Worm (Caenorhabditis elegans): ENCODE data around the gene zchc-1A.

zchc-1A gene

DNA sequence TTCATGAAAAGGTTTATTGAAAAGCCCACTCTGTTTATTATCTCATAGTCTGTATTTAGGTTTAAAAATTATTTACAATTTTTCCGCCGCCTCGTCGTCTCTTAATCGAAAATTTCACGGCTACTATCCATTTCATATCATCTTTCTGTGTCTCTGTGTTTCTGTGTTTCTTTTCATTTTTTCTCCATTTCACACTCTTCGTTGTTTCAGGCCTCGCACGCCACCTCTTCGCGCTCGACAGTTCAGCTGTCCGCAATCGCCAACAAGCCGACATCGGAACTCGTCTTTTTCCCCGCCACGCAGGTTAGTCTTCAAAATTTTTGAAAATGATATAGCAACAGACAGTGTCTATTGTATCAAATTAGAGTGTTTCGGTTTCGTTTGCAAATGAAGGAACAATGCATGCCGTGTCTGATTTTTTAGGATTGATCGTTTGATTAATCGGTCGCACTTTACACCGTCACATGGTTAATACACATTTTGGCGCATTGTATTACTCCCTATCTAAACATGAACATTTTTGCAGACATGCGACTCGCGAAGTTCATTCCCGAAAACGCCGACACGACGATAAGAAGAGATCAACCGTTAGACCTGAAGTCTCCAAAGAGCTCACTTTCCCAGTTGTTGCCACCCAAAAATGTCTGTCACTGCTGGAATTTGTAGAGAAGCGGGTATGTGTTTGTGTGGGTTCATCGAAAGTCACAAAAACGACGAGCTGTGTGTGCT, 36.9 kb downstream of the zchc-1A start:
- TF ChIP-seq ref-1 (GFP tag; conservative IDR thresholded peaks at IDR 0.05) (no peak), med-1 (GFP tag; optimal IDR thresholded peaks at IDR 0.05; ENCODE audit: insufficient read depth) (no peak), T22C8.4 (GFP tag; IDR thresholded peaks at IDR 0.05) (no peak), cog-1 (tag; optimal IDR thresholded peaks at IDR 0.05) (no peak), ztf-23 (GFP tag; IDR thresholded peaks at IDR 0.05) (no peak), flt-1 (GFP tag; IDR thresholded peaks at IDR 0.05) (no peak)

DNA sequence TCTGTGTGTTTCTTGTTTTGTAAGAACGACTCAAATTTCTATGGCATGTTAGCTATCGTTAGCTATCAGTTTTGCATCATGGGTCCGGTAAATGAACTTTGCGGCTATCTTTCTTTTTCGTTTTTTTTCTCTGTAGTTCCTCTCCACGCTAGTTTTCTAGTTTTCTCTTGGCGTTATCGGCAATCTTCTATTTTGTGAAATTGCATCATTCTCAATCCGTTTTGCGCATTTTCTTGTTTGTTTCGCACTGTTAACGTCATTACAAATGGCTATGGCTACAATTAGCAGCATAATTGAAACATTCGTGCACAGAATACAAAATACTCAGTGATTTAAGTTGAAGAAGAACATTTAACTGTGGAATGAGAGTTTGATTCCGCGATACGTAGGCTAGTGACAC, 38.9 kb downstream of the zchc-1A start:
- TF ChIP-seq klf-2 (GFP tag; conservative IDR thresholded peaks at IDR 0.05) (no peak), cog-1 (tag; optimal IDR thresholded peaks at IDR 0.05) (no peak), med-1 (GFP tag; optimal IDR thresholded peaks at IDR 0.05; ENCODE audit: insufficient read depth) (no peak), T22C8.4 (GFP tag; IDR thresholded peaks at IDR 0.05) (no peak), flt-1 (GFP tag; IDR thresholded peaks at IDR 0.05) (no peak), ztf-29 (GFP tag; IDR thresholded peaks at IDR 0.05) (no peak), tab-1 (GFP tag; IDR thresholded peaks at IDR 0.05) (no peak), ztf-23 (GFP tag; IDR thresholded peaks at IDR 0.05) (no peak), ref-1 (GFP tag; conservative IDR thresholded peaks at IDR 0.05) (no peak)

DNA sequence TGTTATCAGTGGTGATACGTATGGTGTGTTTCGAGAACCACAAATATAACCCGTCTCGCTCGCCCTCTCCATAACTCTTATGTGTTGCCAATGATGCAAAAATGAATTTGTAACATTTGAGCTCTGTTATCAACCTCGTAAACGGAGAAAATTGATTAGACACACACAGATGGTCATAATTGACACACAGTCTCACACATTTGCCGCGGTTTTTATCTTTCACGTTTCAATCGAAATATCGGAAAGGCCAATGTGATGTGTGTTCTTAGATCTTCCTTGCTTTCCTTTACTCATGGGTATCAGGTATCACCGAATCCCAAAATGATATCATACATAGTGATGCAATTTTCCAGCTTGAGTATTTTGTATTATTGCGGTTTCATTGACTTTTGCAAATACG, 39.4 kb downstream of the zchc-1A start:
- TF ChIP-seq ref-1 (GFP tag; conservative IDR thresholded peaks at IDR 0.05): no peak
- no peak for TF ChIP-seq cog-1 (tag; optimal IDR thresholded peaks at IDR 0.05)
- no peak for TF ChIP-seq ztf-23 (GFP tag; IDR thresholded peaks at IDR 0.05)
- no peak for TF ChIP-seq klf-2 (GFP tag; conservative IDR thresholded peaks at IDR 0.05)
- TF ChIP-seq med-1 (GFP tag; optimal IDR thresholded peaks at IDR 0.05; ENCODE audit: insufficient read depth): no peak
- no peak for TF ChIP-seq tab-1 (GFP tag; IDR thresholded peaks at IDR 0.05)
- TF ChIP-seq ztf-29 (GFP tag; IDR thresholded peaks at IDR 0.05): no peak
- TF ChIP-seq T22C8.4 (GFP tag; IDR thresholded peaks at IDR 0.05): no peak
- TF ChIP-seq flt-1 (GFP tag; IDR thresholded peaks at IDR 0.05): no peak

DNA sequence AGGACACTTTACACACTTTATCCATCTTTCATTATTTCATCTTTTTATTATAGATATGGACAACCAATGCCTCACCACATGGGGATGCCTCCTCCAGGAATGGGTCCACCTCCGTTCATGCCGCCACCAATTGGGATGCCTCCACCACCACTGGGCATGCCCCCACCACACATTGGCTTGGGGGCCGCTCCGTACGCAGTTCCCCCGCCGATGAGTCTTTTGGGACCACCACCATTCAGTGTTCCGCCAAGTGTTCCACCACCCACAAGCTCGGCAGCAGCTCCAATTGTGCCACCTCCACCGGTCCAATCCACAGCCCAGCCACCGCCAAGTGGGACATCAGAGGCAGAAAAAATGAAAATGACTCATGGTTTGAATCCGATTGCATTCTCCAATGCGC, 40.6 kb downstream of the zchc-1A start:
- TF ChIP-seq ztf-29 (GFP tag; IDR thresholded peaks at IDR 0.05) (no peak), ztf-23 (GFP tag; IDR thresholded peaks at IDR 0.05) (0 out of 2 replicates have a peak, but pooled peaks have one; percentile 44), T22C8.4 (GFP tag; IDR thresholded peaks at IDR 0.05) (no peak)

DNA sequence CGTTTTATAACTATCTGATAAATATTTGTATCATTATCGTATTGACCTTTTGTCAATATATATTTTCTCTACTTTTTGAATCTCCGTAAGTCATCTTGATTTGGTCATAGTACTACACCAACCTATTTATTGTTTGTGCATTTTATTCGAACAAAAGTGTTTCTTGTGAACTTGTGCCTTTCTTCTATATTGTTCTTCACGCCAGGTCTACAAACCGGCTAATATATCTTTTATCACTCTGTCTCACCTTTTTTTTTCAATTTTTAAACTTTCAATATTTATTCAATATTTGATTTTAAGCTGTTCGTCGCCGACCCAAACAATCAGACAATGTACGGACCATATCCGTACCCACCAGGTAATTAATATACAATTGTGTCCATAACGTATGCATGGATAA, 41.9 kb downstream of the zchc-1A start, which contains the start of gene hrpa-2:
Gene hrpa-2, plus strand, starts transcription at position 301 of the 400 bp plus-strand sequence.
- TF ChIP-seq med-1 (GFP tag; optimal IDR thresholded peaks at IDR 0.05; ENCODE audit: insufficient read depth) (no peak), ztf-23 (GFP tag; IDR thresholded peaks at IDR 0.05) (no peak), tab-1 (GFP tag; IDR thresholded peaks at IDR 0.05) (no peak), cog-1 (tag; optimal IDR thresholded peaks at IDR 0.05) (no peak), T22C8.4 (GFP tag; IDR thresholded peaks at IDR 0.05) (no peak)

DNA sequence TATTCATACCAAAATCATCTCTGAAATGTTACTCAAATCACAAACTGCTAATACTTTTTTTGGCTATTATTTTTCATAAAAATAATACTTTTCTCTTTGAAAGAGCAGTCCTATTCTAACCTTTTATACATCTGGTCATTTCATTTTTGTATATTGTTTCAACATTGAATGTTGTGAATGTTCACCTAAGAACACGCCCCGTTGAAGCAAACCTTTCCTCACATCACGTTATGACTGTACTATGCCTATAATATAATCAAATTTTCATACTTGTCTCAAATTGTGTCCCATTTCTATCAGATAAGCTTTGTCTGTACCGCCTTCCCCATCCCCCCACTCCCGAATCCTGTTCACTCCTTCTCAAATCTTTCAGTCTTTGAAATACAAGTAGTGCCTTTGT, 44.2 kb downstream of the zchc-1A start:
- TF ChIP-seq tab-1 (GFP tag; IDR thresholded peaks at IDR 0.05) (no peak), T22C8.4 (GFP tag; IDR thresholded peaks at IDR 0.05) (no peak), ztf-23 (GFP tag; IDR thresholded peaks at IDR 0.05) (no peak), ref-1 (GFP tag; conservative IDR thresholded peaks at IDR 0.05) (no peak), ztf-29 (GFP tag; IDR thresholded peaks at IDR 0.05) (no peak), med-1 (GFP tag; optimal IDR thresholded peaks at IDR 0.05; ENCODE audit: insufficient read depth) (no peak), cog-1 (tag; optimal IDR thresholded peaks at IDR 0.05) (no peak)

DNA sequence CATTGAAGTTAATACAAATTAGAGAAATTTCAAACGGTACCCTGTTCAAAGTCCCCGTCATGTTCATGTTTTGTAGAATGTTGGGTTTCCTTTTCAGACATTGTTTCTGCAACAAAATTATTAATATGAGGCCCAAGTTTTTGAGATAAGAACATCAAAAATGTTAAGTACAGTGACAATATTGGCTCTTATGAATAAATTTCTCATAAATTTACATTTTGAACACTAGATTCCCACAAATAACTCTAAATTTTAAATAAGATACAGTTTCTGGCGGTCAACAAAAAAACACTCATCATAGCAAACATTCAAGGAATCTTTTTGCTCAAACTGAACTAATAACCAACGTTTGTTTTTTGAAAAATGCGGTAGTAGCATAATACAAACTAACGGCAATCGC, 52.1 kb downstream of the zchc-1A start, which contains the start of gene H28G03.3:
Gene H28G03.3, minus strand, starts transcription at position 101 of the 400 bp plus-strand sequence.
- no peak for TF ChIP-seq cog-1 (tag; optimal IDR thresholded peaks at IDR 0.05)
